Fruit fly (Drosophila melanogaster) whole organism, embryonic: ENCODE data around the gene Tsp29Fa.

ENCODE experiments used
- Antp ChIP-seq: fragments of 200-800 bp; sonication (Bioruptor generic); optimal IDR thresholded peaks from 3 replicates; lab custom pipeline; 2016; ENCODE audit warnings: missing biosample characterization, missing genetic modification characterization
- Awh ChIP-seq: fragments of 200-800 bp; sonication (Bioruptor generic); IDR thresholded peaks from 2 replicates; pipeline ENCODE4, ENCODE4 v1.3.6; 2022; ENCODE audit warnings: missing biosample characterization, missing genetic modification characterization
- B-H1 ChIP-seq: fragments of 200-800 bp; sonication (Bioruptor generic); IDR thresholded peaks from 3 replicates; pipeline ENCODE4 v1.3.6; 2022; ENCODE audit warnings: missing biosample characterization, missing genetic modification characterization
- Bteb2 ChIP-seq: fragments of 200-800 bp; sonication (Bioruptor generic); optimal IDR thresholded peaks from 2 replicates; lab custom pipeline; 2016; ENCODE audit warnings: missing biosample characterization, missing genetic modification characterization
- C15 ChIP-seq: fragments of 200-800 bp; sonication (Bioruptor generic); IDR thresholded peaks from 3 replicates; pipeline ENCODE4 v1.3.6; 2022; ENCODE audit warnings: missing biosample characterization, missing genetic modification characterization
- CG11398 ChIP-seq: fragments of 200-800 bp; sonication (Bioruptor generic); optimal IDR thresholded peaks from 2 replicates; lab custom pipeline; 2016; ENCODE audit warnings: missing biosample characterization, missing genetic modification characterization
- CG11696 ChIP-seq: fragments of 200-800 bp; sonication (Bioruptor generic); IDR thresholded peaks from 2 replicates; pipeline ENCODE4 v1.3.6; 2022; ENCODE audit warnings: missing biosample characterization, missing genetic modification characterization
- CG12155 ChIP-seq: fragments of 200-800 bp; sonication (Bioruptor generic); optimal IDR thresholded peaks from 3 replicates; lab custom pipeline; 2016; ENCODE audit warnings: missing biosample characterization, missing genetic modification characterization
- CG12219 ChIP-seq: fragments of 200-800 bp; sonication (Bioruptor generic); optimal IDR thresholded peaks from 3 replicates; lab custom pipeline; 2018; ENCODE audit warnings: missing biosample characterization, mild to moderate bottlenecking, missing genetic modification characterization
- CG12391 ChIP-seq: fragments of 200-800 bp; sonication (Bioruptor generic); optimal IDR thresholded peaks from 3 replicates; lab custom pipeline; 2018; ENCODE audit warnings: missing biosample characterization, mild to moderate bottlenecking, missing genetic modification characterization, moderate library complexity
- CG13287 ChIP-seq: fragments of 200-800 bp; sonication (Bioruptor generic); IDR thresholded peaks from 2 replicates; pipeline ENCODE4 v1.3.6; 2022; ENCODE audit warnings: missing biosample characterization, missing genetic modification characterization; ENCODE audit not compliant: partially characterized antibody
- CG15601 ChIP-seq: fragments of 200-800 bp; sonication (Bioruptor generic); optimal IDR thresholded peaks from 3 replicates; lab custom pipeline; 2019; ENCODE audit warnings: missing biosample characterization, mild to moderate bottlenecking, missing genetic modification characterization, moderate library complexity
- CG17802 ChIP-seq: fragments of 200-800 bp; sonication (Bioruptor generic); optimal IDR thresholded peaks from 2 replicates; lab custom pipeline; 2018; ENCODE audit warnings: missing biosample characterization, mild to moderate bottlenecking, missing genetic modification characterization, moderate library complexity
- CG1832 ChIP-seq: fragments of 200-800 bp; sonication (Bioruptor generic); optimal IDR thresholded peaks from 2 replicates; lab custom pipeline; 2017; ENCODE audit warnings: missing biosample characterization, mild to moderate bottlenecking, missing genetic modification characterization, inconsistent platforms
- CG33557 ChIP-seq: fragments of 200-800 bp; sonication (Bioruptor generic); optimal IDR thresholded peaks from 2 replicates; lab custom pipeline; 2019; ENCODE audit warnings: missing biosample characterization, mild to moderate bottlenecking, missing genetic modification characterization, moderate library complexity
- CG3726 ChIP-seq: fragments of 200-800 bp; sonication (Bioruptor generic); IDR thresholded peaks from 3 replicates; pipeline ENCODE4, ENCODE4 v1.3.6; 2022; ENCODE audit warnings: missing biosample characterization, missing genetic modification characterization
- CG42726 ChIP-seq: fragments of 200-800 bp; sonication (Bioruptor generic); IDR thresholded peaks from 2 replicates; pipeline ENCODE4 v1.3.6; 2022; ENCODE audit warnings: missing biosample characterization, missing genetic modification characterization; ENCODE audit not compliant: partially characterized antibody
- CG4328 ChIP-seq: fragments of 200-800 bp; sonication (Bioruptor generic); optimal IDR thresholded peaks from 3 replicates; lab custom pipeline; 2017; ENCODE audit warnings: missing biosample characterization, missing genetic modification reagents, missing genetic modification characterization
- CG43689 ChIP-seq: fragments of 200-800 bp; sonication (Bioruptor generic); IDR thresholded peaks from 2 replicates; pipeline ENCODE4 v1.3.6; 2022; ENCODE audit warnings: missing biosample characterization, missing genetic modification characterization
- CG6765 ChIP-seq: fragments of 200-800 bp; sonication (Bioruptor generic); optimal IDR thresholded peaks from 3 replicates; lab custom pipeline; 2017; ENCODE audit warnings: missing biosample characterization, mild to moderate bottlenecking, missing genetic modification characterization
- CG7745 ChIP-seq: fragments of 200-800 bp; sonication (Bioruptor generic); optimal IDR thresholded peaks from 2 replicates; lab custom pipeline; 2018; ENCODE audit warnings: missing biosample characterization, mild to moderate bottlenecking, missing genetic modification characterization, moderate library complexity
- D ChIP-seq, 2 experiments: fragments of 200-800 bp in 1 of 2; fragments of >200 bp in 1 of 2; sonication (Bioruptor generic) in 1 of 2; optimal IDR thresholded peaks; 2 replicates in 1 of 2; 3 replicates in 1 of 2; lab custom pipeline; 2017; ENCODE audit warnings: mild to moderate bottlenecking in 1 of 2, missing biosample characterization in 1 of 2, missing genetic modification characterization in 1 of 2, missing genetic modification reagents in 1 of 2
- H15 ChIP-seq: fragments of 200-800 bp; sonication (Bioruptor generic); IDR thresholded peaks from 3 replicates; pipeline ENCODE4 v1.3.6; 2022; ENCODE audit warnings: missing biosample characterization, missing genetic modification characterization
- Kr ChIP-seq: fragments of 200-800 bp; sonication (Bioruptor generic); optimal IDR thresholded peaks from 2 replicates; lab custom pipeline; 2017; ENCODE audit warnings: missing biosample characterization, mild to moderate bottlenecking, missing genetic modification characterization
- MESR4 ChIP-seq: fragments of 200-800 bp; sonication (Bioruptor generic); optimal IDR thresholded peaks from 2 replicates; lab custom pipeline; 2018; ENCODE audit warnings: missing biosample characterization, mild to moderate bottlenecking, missing genetic modification characterization, moderate library complexity
- NK7.1 ChIP-seq: fragments of 200-800 bp; sonication (Bioruptor generic); optimal IDR thresholded peaks from 3 replicates; lab custom pipeline; 2016; ENCODE audit warnings: missing biosample characterization, missing genetic modification characterization
- Neu2 ChIP-seq: fragments of 200-800 bp; sonication (Bioruptor generic); optimal IDR thresholded peaks from 3 replicates; lab custom pipeline; 2016; ENCODE audit warnings: missing biosample characterization, missing genetic modification characterization, borderline replicate concordance
- Oli ChIP-seq: fragments of 200-800 bp; sonication (Bioruptor generic); optimal IDR thresholded peaks from 2 replicates; lab custom pipeline; 2018; ENCODE audit warnings: missing biosample characterization, mild to moderate bottlenecking, missing genetic modification characterization, moderate library complexity
- Rx ChIP-seq: fragments of 200-800 bp; sonication (Bioruptor generic); IDR thresholded peaks from 2 replicates; pipeline ENCODE4 v1.3.6; 2022; ENCODE audit warnings: missing biosample characterization, missing genetic modification characterization
- Sin3A ChIP-seq: fragments of >200 bp; optimal IDR thresholded peaks from 2 replicates; lab custom pipeline; 2018
- Spps ChIP-seq: fragments of 200-800 bp; sonication (Bioruptor generic); optimal IDR thresholded peaks from 2 replicates; lab custom pipeline; 2018; ENCODE audit warnings: missing biosample characterization, mild to moderate bottlenecking, missing genetic modification characterization
- TFAM ChIP-seq: fragments of 200-800 bp; sonication (Bioruptor generic); optimal IDR thresholded peaks from 2 replicates; lab custom pipeline; 2017; ENCODE audit warnings: missing biosample characterization, missing genetic modification characterization, inconsistent platforms
- Usf ChIP-seq: fragments of 200-800 bp; sonication (Bioruptor generic); optimal IDR thresholded peaks from 2 replicates; lab custom pipeline; 2017; ENCODE audit warnings: missing genotype, missing biosample characterization, missing genetic modification characterization
- ci ChIP-seq: fragments of 200-800 bp; sonication (Bioruptor generic); IDR thresholded peaks from 3 replicates; pipeline ENCODE4 v1.3.6; 2022; ENCODE audit warnings: missing biosample characterization, missing genetic modification characterization
- da ChIP-seq: fragments of 200-800 bp; sonication (Bioruptor generic); optimal IDR thresholded peaks from 2 replicates; lab custom pipeline; 2016; ENCODE audit warnings: missing biosample characterization, missing genetic modification characterization
- gt ChIP-seq: fragments of 200-800 bp; sonication (Bioruptor generic); IDR thresholded peaks from 2 replicates; pipeline ENCODE4 v1.3.6; 2022; ENCODE audit warnings: missing biosample characterization, missing genetic modification characterization
- ham ChIP-seq: fragments of 200-800 bp; sonication (Bioruptor generic); IDR thresholded peaks from 2 replicates; pipeline ENCODE4 v1.3.6; 2022; ENCODE audit warnings: missing biosample characterization, missing genetic modification characterization
- hkb ChIP-seq, 2 experiments: fragments of 200-800 bp in 1 of 2; fragments of >200 bp in 1 of 2; sonication (Bioruptor generic) in 1 of 2; IDR thresholded peaks in 1 of 2; optimal IDR thresholded peaks in 1 of 2; 2 replicates each; pipeline versions ENCODE4 v1.3.6 to Lab custom; 2017 to 2022; ENCODE audit warnings: missing biosample characterization in 1 of 2, missing genetic modification characterization in 1 of 2
- jigr1 ChIP-seq: fragments of 200-800 bp; sonication (Bioruptor generic); IDR thresholded peaks from 3 replicates; pipeline ENCODE4 v1.3.6; 2022; ENCODE audit warnings: missing biosample characterization, missing genetic modification characterization
- kay ChIP-seq: fragments of 200-800 bp; sonication (Bioruptor generic); optimal IDR thresholded peaks from 2 replicates; lab custom pipeline; 2016; ENCODE audit warnings: missing biosample characterization, missing genetic modification characterization
- odd ChIP-seq: fragments of 200-800 bp; sonication (Bioruptor generic); optimal IDR thresholded peaks from 2 replicates; lab custom pipeline; 2017; ENCODE audit warnings: missing biosample characterization, mild to moderate bottlenecking, missing genetic modification characterization
- org-1 ChIP-seq: fragments of 200-800 bp; sonication (Bioruptor generic); optimal IDR thresholded peaks from 2 replicates; lab custom pipeline; 2017; ENCODE audit warnings: missing biosample characterization, missing genetic modification characterization
- row ChIP-seq: fragments of 200-800 bp; sonication (Bioruptor generic); IDR thresholded peaks from 3 replicates; pipeline ENCODE4 v1.3.6; 2022; ENCODE audit warnings: missing biosample characterization, missing genetic modification characterization
- sim ChIP-seq: fragments of 200-800 bp; sonication (Bioruptor generic); IDR thresholded peaks from 2 replicates; pipeline ENCODE4 v1.3.6; 2022; ENCODE audit warnings: missing biosample characterization, missing genetic modification characterization
- slbo ChIP-seq: fragments of 200-800 bp; sonication (Bioruptor generic); IDR thresholded peaks from 2 replicates; pipeline ENCODE4 v1.3.6; 2022; ENCODE audit warnings: missing biosample characterization, missing genetic modification characterization
- trem ChIP-seq: fragments of 200-800 bp; optimal IDR thresholded peaks from 3 replicates; lab custom pipeline; 2019; ENCODE audit warnings: missing biosample characterization, mild to moderate bottlenecking, missing genetic modification characterization, moderate library complexity
- ttk ChIP-seq: fragments of 200-800 bp; sonication (Bioruptor generic); IDR thresholded peaks from 2 replicates; pipeline ENCODE4 v2.1.2; 2022; ENCODE audit warnings: missing biosample characterization, missing genetic modification characterization
- tx ChIP-seq: fragments of 200-800 bp; sonication (Bioruptor generic); optimal IDR thresholded peaks from 2 replicates; lab custom pipeline; 2016; ENCODE audit warnings: missing biosample characterization, missing genetic modification characterization
- wek ChIP-seq: fragments of 200-800 bp; sonication (Bioruptor generic); optimal IDR thresholded peaks from 3 replicates; lab custom pipeline; 2018; ENCODE audit warnings: missing biosample characterization, mild to moderate bottlenecking, missing genetic modification characterization, moderate library complexity

Tsp29Fa gene

dm6 chr2L:8951184-8951934 is 17.6 kb downstream of the Tsp29Fa start, which contains the start of gene C1GalTA (continued):
- TF ChIP-seq ci (GFP tag; lab: Robert Waterston, UW) (peak; percentile 86), kay (peak; percentile 91), TFAM (GFP tag; lab: Kevin White, UChicago) (peak; percentile 82), CG11398 (GFP tag; lab: Kevin White, UChicago) (peak; percentile 63), CG12155 (GFP tag; lab: Kevin White, UChicago) (peak; percentile 93), CG4328 (GFP tag; lab: Kevin White, UChicago) (peak; percentile 96), ttk (GFP tag; lab: Robert Waterston, UW) (peak; percentile 96), Sin3A (lab: Kevin White, UChicago) (no peak), CG43689 (no peak; the same call in 1 of the 2 replicates), Usf (peak; percentile 88), CG6765 (GFP tag; lab: Kevin White, UChicago) (peak; percentile 98), CG1832 (no peak), CG33557 (GFP tag; lab: Kevin White, UChicago) (peak; percentile 99), org-1 (GFP tag; lab: Kevin White, UChicago) (peak; percentile 95), CG42726 (no peak), NK7.1 (peak; percentile 43), Oli (tag; lab: Kevin White, UChicago) (peak; percentile 98), CG12219 (peak; percentile 86), hkb (optimal IDR thresholded peaks at IDR 0.05; lab: Kevin White, UChicago) (no peak), hkb (GFP tag; IDR thresholded peaks at IDR 0.05; lab: Robert Waterston, UW) (peak; percentile 96), jigr1 (GFP tag; lab: Robert Waterston, UW) (peak; percentile 89), Antp (GFP tag; lab: Kevin White, UChicago) (peak; percentile 53), Spps (tag; lab: Kevin White, UChicago) (peak; percentile 99), sim (GFP tag; lab: Robert Waterston, UW) (peak; percentile 96), D (optimal IDR thresholded peaks at IDR 0.05; lab: Kevin White, UChicago) (no peak), D (GFP tag; optimal IDR thresholded peaks at IDR 0.05; lab: Kevin White, UChicago) (peak; percentile 97), gt (GFP tag; lab: Robert Waterston, UW) (peak; percentile 80; the same call in 1 of the 2 replicates), CG7745 (tag; lab: Kevin White, UChicago) (peak; percentile 35), tx (peak; percentile 6), C15 (GFP tag; lab: Robert Waterston, UW) (peak; percentile 83; the same call in 2 of the 3 replicates), CG15601 (peak; percentile 97), odd (peak; percentile 97), Rx (GFP tag; lab: Robert Waterston, UW) (peak; percentile 78), ham (GFP tag; lab: Robert Waterston, UW) (peak; percentile 86), row (GFP tag; lab: Robert Waterston, UW) (peak; percentile 98), Bteb2 (GFP tag; lab: Kevin White, UChicago) (peak; percentile 78), slbo (GFP tag; lab: Robert Waterston, UW) (peak; percentile 95), Neu2 (GFP tag; lab: Kevin White, UChicago) (no peak), MESR4 (GFP tag; lab: Kevin White, UChicago) (peak; percentile 11), CG12391 (tag; lab: Kevin White, UChicago) (peak; percentile 100), da (GFP tag; lab: Kevin White, UChicago) (no peak), CG3726 (GFP tag; lab: Robert Waterston, UW) (peak; percentile 84), wek (GFP tag; lab: Kevin White, UChicago) (peak; percentile 38), CG13287 (GFP tag; lab: Robert Waterston, UW) (no peak), trem (tag; lab: Kevin White, UChicago) (peak; percentile 97), Kr (peak; percentile 40), CG17802 (peak; percentile 77), H15 (GFP tag; lab: Robert Waterston, UW) (peak; percentile 89), Awh (GFP tag; lab: Robert Waterston, UW) (peak; percentile 95), B-H1 (peak; percentile 92), CG11696 (GFP tag; lab: Robert Waterston, UW) (peak; percentile 90)
